Worm (Caenorhabditis elegans) whole organism, L1 larva: ENCODE data around the gene picc-1.

Experiments
- ceh-82 ChIP-seq, 3 experiments: fragments of 150-350 bp in 1 of 3; sonication (generic microtip) in 2 of 3; optimal IDR thresholded peaks; 2 replicates each; lab custom pipeline; 2014 to 2017; ENCODE audit warnings: missing biosample characterization in 3 of 3, missing genetic modification characterization in 3 of 3
- dpl-1 ChIP-seq, 3 experiments: fragments of 150-350 bp in 2 of 3; sonication (generic microtip) in 1 of 3; optimal IDR thresholded peaks; 2 replicates each; lab custom pipeline; 2014 to 2017; ENCODE audit warnings: missing biosample characterization in 3 of 3, missing genetic modification characterization in 3 of 3, missing genetic modification reagents in 3 of 3
- elt-3 ChIP-seq, 6 experiments: fragments of 150-350 bp in 1 of 6; sonication (generic microtip); optimal IDR thresholded peaks; 2 replicates each; lab custom pipeline; 2017 to 2018; ENCODE audit warnings: missing biosample characterization in 6 of 6, missing genetic modification characterization in 6 of 6, inconsistent platforms in 1 of 6
- mep-1 ChIP-seq: fragments of 150-350 bp; optimal IDR thresholded peaks from 2 replicates; lab custom pipeline; 2014; ENCODE audit warnings: missing biosample characterization, missing genetic modification characterization
- xbp-1 ChIP-seq: sonication (generic microtip); optimal IDR thresholded peaks from 2 replicates; lab custom pipeline; 2016; ENCODE audit warnings: missing genetic modification characterization, missing compliant biosample characterization

DNA sequence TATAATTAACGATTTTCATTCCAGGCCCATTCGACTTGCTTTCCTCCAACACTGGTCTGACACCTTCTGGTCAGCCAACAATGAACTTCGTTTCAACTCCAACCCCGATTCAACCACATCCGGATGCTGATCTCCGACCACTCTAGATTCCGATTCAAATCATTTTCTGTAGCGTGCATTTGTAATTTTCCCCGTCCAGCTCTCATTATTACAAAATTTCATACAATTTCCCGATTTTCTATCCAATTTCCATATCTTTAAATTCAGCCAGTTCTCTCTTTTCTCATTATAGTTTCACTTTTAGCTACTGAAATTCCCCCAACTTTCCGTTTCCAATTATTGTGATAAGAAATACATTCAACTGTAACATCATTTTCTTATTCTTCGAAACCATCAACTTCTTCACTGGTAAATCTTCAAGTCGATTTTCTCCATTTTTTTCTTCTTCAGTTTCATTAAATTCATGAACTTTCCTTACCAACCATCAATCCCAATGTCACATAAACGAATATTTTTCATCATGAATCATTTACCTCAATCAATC, 3.2 kb upstream of the picc-1 start:
- TF ChIP-seq dpl-1 (GFP tag; optimal IDR thresholded peaks at IDR 0.05; lab: Kevin White, UChicago) (no peak), mep-1 (no peak), ceh-82 (tag; optimal IDR thresholded peaks at IDR 0.05; lab: Kevin White, UChicago) (no peak), xbp-1 (tag; lab: Kevin White, UChicago) (no peak), elt-3 (tag; optimal IDR thresholded peaks at IDR 0.05; lab: Kevin White, UChicago) (no peak)
